Worm (Caenorhabditis elegans) whole organism, L1 larva: ENCODE results near the gene fkb-6.

Experiments
- Y116A8C.19 ChIP-seq: sonication (generic microtip); optimal IDR thresholded peaks from 2 replicates; lab custom pipeline; 2016; ENCODE audit warnings: missing compliant biosample characterization, missing genetic modification characterization, borderline replicate concordance
- aly-2 ChIP-seq: fragments of 150-350 bp; optimal IDR thresholded peaks from 2 replicates; lab custom pipeline; 2014; ENCODE audit warnings: missing biosample characterization, missing genetic modification characterization
- efl-1 ChIP-seq, 4 experiments: fragments of 150-350 bp; optimal IDR thresholded peaks in 3 of 4; peaks in 1 of 4; 1 replicate in 1 of 4; 2 replicates in 3 of 4; lab custom pipeline; 2014; ENCODE audit warnings: missing biosample characterization in 2 of 4, missing genetic modification characterization in 2 of 4, missing genetic modification reagents in 2 of 4
- fkh-4 ChIP-seq: sonication (generic microtip); optimal IDR thresholded peaks from 2 replicates; lab custom pipeline; 2016; ENCODE audit warnings: missing compliant biosample characterization, missing genetic modification characterization, borderline replicate concordance
- unc-62 ChIP-seq: fragments of 150-350 bp; optimal IDR thresholded peaks from 2 replicates; lab custom pipeline; 2014; ENCODE audit warnings: missing biosample characterization, missing genetic modification reagents, missing genetic modification characterization
- ztf-4 ChIP-seq: fragments of 150-350 bp; optimal IDR thresholded peaks from 2 replicates; lab custom pipeline; 2014; ENCODE audit warnings: missing biosample characterization, missing genetic modification characterization

DNA sequence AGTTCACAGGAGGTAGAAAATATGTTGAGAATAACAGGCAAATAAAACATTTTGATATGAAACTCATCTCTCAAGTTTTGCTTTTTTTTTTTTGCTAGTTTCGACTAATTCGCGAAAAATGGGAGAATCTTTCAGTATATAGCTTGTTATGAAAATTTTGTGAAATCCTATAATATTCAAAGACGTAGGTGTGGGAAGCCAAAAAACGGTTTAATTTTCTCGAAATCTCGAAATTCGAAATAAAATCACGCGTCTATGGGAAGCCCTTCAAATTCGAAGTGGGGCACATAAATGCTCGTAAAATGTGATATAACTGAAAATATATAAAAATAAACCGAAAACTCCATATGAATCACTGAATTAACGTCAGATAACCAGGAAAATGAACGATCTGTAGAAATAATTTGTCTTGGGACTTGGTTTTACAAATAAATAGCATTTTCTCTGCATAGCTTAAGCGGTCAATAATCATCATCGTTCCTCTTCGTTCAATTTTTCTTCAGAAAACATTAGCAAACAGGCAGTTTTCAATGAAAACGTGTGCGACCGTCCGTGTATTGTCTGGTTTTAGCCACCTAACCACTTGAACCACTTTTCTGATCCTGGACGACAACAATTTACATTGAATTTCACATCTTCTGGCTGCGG, 20.9 kb upstream of the fkb-6 start, which contains the start of the genes gcy-22 and grl-14:
- no peak for TF ChIP-seq unc-62
- TF ChIP-seq fkh-4 (tag; lab: Kevin White, UChicago) = no peak
- TF ChIP-seq ztf-4 (tag; lab: Kevin White, UChicago) = no peak
- TF ChIP-seq aly-2 (tag; lab: Kevin White, UChicago) = no peak
- TF ChIP-seq efl-1 (optimal IDR thresholded peaks at IDR 0.05; lab: Kevin White, UChicago) = no peak
- TF ChIP-seq efl-1 (GFP tag; optimal IDR thresholded peaks at IDR 0.05 in 1 of 2; lab: Kevin White, UChicago) = no peak
- TF ChIP-seq Y116A8C.19 (tag; lab: Kevin White, UChicago) = no peak
